Fruit fly (Drosophila melanogaster): ENCODE results near the gene mRpS18A.

DNA sequence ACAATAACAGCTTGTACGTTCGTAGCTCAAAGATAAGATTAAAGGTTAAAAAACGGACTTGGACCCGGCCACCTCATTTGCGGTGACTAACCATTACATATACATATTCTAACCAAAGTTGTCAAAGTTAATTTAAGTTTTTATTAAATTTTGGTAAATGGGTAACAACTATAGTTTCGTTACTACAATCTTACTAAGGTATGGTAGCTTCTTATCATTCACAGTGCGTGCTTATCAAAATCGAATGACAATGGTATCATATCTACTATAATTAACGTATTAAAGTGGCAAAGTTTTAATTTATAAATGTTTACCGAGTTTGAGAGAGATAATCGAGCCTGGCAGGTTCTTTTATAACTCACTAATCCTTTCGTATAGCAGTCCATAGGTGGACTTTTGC lies 43.2 kb downstream of the mRpS18A start:
- TF ChIP-seq CG8478 (optimal IDR thresholded peaks at IDR 0.05) (no peak), CTCF (optimal IDR thresholded peaks at IDR 0.05) (no peak)
